Fruit fly (Drosophila melanogaster): Measurements from ENCODE around the gene Tpc1.
A peak's percentile ranks its signal among the peaks of the same experiment; 100 is the strongest.

Gene Tpc1

dm6 chr3R:10886462-10887315, 4.7 kb upstream of the Tpc1 start (continued):
- TF ChIP-seq ap (GFP tag; IDR thresholded peaks at IDR 0.05) (peak; percentile 77), CG32532 (GFP tag; IDR thresholded peaks at IDR 0.05) (peak; percentile 94), otp (GFP tag; IDR thresholded peaks at IDR 0.05) (peak; percentile 44; the same call in 1 of the 3 replicates), TFAM (GFP tag; optimal IDR thresholded peaks at IDR 0.05) (peak; percentile 29), CG8290 (GFP tag; optimal IDR thresholded peaks at IDR 0.05) (peak; percentile 42), CG8290 (tag; optimal IDR thresholded peaks at IDR 0.05) (peak in 1 of 2 experiments; percentile 80), NC2α (GFP tag; optimal IDR thresholded peaks at IDR 0.05) (peak; percentile 66), CG11504 (tag; optimal IDR thresholded peaks at IDR 0.05) (peak; percentile 90), CHES-1-like (GFP tag; optimal IDR thresholded peaks at IDR 0.05) (peak; percentile 83), Nf-YB (GFP tag; optimal IDR thresholded peaks at IDR 0.05) (peak; percentile 85), CG10321 (GFP tag; IDR thresholded peaks at IDR 0.05) (no peak; the same call in 1 of the 2 replicates), Optix (GFP tag; IDR thresholded peaks at IDR 0.05) (peak; percentile 58; the same call in 1 of the 3 replicates), CG12219 (GFP tag; optimal IDR thresholded peaks at IDR 0.05) (peak; percentile 83), salm (tag; optimal IDR thresholded peaks at IDR 0.05) (peak; percentile 84), CG31441 (GFP tag; IDR thresholded peaks at IDR 0.05) (peak; percentile 93), CG3847 (GFP tag; IDR thresholded peaks at IDR 0.05) (peak; percentile 91), CG12071 (GFP tag; optimal IDR thresholded peaks at IDR 0.05) (peak; percentile 66), row (GFP tag; IDR thresholded peaks at IDR 0.05) (peak; percentile 98), hth (optimal IDR thresholded peaks at IDR 0.05) (no peak), bab2 (GFP tag; optimal IDR thresholded peaks at IDR 0.05) (peak; percentile 84), CG42726 (GFP tag; IDR thresholded peaks at IDR 0.05; ENCODE audit: partially characterized antibody) (no peak), Blimp-1 (GFP tag; optimal IDR thresholded peaks at IDR 0.05) (peak; percentile 85), CG34224 (GFP tag; IDR thresholded peaks at IDR 0.05; ENCODE audit: partially characterized antibody) (0 out of 3 replicates have a peak, but pooled peaks have one; percentile 22), CG12769 (tag; optimal IDR thresholded peaks at IDR 0.05) (peak; percentile 98), CG4617 (GFP tag; optimal IDR thresholded peaks at IDR 0.05; ENCODE audit: borderline replicate concordance) (peak; percentile 36), Kr (GFP tag; optimal IDR thresholded peaks at IDR 0.05) (no peak), CG15073 (GFP tag; optimal IDR thresholded peaks at IDR 0.05) (peak; percentile 95), dmrt99B (tag; optimal IDR thresholded peaks at IDR 0.05) (peak; percentile 92), MESR4 (GFP tag; optimal IDR thresholded peaks at IDR 0.05) (no peak), CG6683 (GFP tag; optimal IDR thresholded peaks at IDR 0.05) (peak; percentile 91), br (optimal IDR thresholded peaks at IDR 0.05) (no peak), BtbVII (GFP tag; optimal IDR thresholded peaks at IDR 0.05) (peak; percentile 93), sug (tag; optimal IDR thresholded peaks at IDR 0.05) (peak; percentile 88), CG17568 (GFP tag; optimal IDR thresholded peaks at IDR 0.05) (peak; percentile 81), ttk (GFP tag; IDR thresholded peaks at IDR 0.05) (peak; percentile 84), Meics (GFP tag; optimal IDR thresholded peaks at IDR 0.05) (peak; percentile 94), CoRest (tag; optimal IDR thresholded peaks at IDR 0.05) (peak; percentile 95), nom (GFP tag; optimal IDR thresholded peaks at IDR 0.05) (peak; percentile 82), CG2875 (GFP tag; optimal IDR thresholded peaks at IDR 0.05) (peak; percentile 80), croc (GFP tag; conservative IDR thresholded peaks at IDR 0.05) (peak; percentile 80), Deaf1 (tag; optimal IDR thresholded peaks at IDR 0.05) (peak; percentile 48), CG18476 (GFP tag; optimal IDR thresholded peaks at IDR 0.05) (peak; percentile 73), Doc2 (GFP tag; IDR thresholded peaks at IDR 0.05) (peak; percentile 37; the same call in 1 of the 2 replicates), Xbp1 (GFP tag; optimal IDR thresholded peaks at IDR 0.05) (peak; percentile 88), gem (tag; optimal IDR thresholded peaks at IDR 0.05) (peak; percentile 94), CG3281 (GFP tag; optimal IDR thresholded peaks at IDR 0.05) (peak; percentile 92), Gug (GFP tag; IDR thresholded peaks at IDR 0.05) (peak; percentile 42; the same call in 3 of the 4 replicates), slp2 (GFP tag; optimal IDR thresholded peaks at IDR 0.05) (peak; percentile 91), chn (GFP tag; optimal IDR thresholded peaks at IDR 0.05) (peak; percentile 77)
